Fruit fly (Drosophila melanogaster): ENCODE results near the gene CG46280.
A peak's percentile ranks its signal among the peaks of the same experiment; 100 is the strongest.

Gene CG46280

dm6 chr3R:12995522-12995921 lies 34.9 kb downstream of the CG46280 start, which contains the start of gene CG7488:
Gene CG7488 (plus strand): TSS chr3R:12995620.
- TF ChIP-seq CG9705 (GFP tag; optimal IDR thresholded peaks at IDR 0.05) (no peak), foxo (GFP tag; optimal IDR thresholded peaks at IDR 0.05) (no peak), ey (GFP tag; optimal IDR thresholded peaks at IDR 0.05) (no peak), Vsx2 (GFP tag; optimal IDR thresholded peaks at IDR 0.05; ENCODE audit: partially characterized antibody) (no peak), HLH106 (tag; optimal IDR thresholded peaks at IDR 0.05) (no peak), h (GFP tag; optimal IDR thresholded peaks at IDR 0.05) (no peak), sv (GFP tag; optimal IDR thresholded peaks at IDR 0.05) (no peak), Hnf4 (GFP tag; optimal IDR thresholded peaks at IDR 0.05) (no peak), Dif (GFP tag; optimal IDR thresholded peaks at IDR 0.05; ENCODE audit: partially characterized antibody) (no peak), dl (GFP tag; optimal IDR thresholded peaks at IDR 0.05; ENCODE audit: insufficient read depth in 1 of 2, partially characterized antibody in 2 of 2) (no peak), Hr83 (GFP tag; optimal IDR thresholded peaks at IDR 0.05; ENCODE audit: poor library complexity, severe bottlenecking) (no peak), lola (GFP tag; optimal IDR thresholded peaks at IDR 0.05) (no peak), Myc (optimal IDR thresholded peaks at IDR 0.05) (no peak), sage (GFP tag; optimal IDR thresholded peaks at IDR 0.05) (no peak)

dm6 chr3R:12995047-12995446 lies 35.4 kb downstream of the CG46280 start, which contains the start of gene yellow-f2:
Gene yellow-f2 (minus strand): TSS chr3R:12995147.
- TF ChIP-seq h (GFP tag; optimal IDR thresholded peaks at IDR 0.05) (no peak), fru (GFP tag; optimal IDR thresholded peaks at IDR 0.05) (no peak), dmrt93B (GFP tag; optimal IDR thresholded peaks at IDR 0.05) (no peak), CG9705 (GFP tag; optimal IDR thresholded peaks at IDR 0.05) (no peak), dl (GFP tag; optimal IDR thresholded peaks at IDR 0.05; ENCODE audit: insufficient read depth in 1 of 2, partially characterized antibody in 2 of 2) (no peak)

- TF ChIP-seq h (GFP tag; optimal IDR thresholded peaks at IDR 0.05) (no peak), Rel (GFP tag; optimal IDR thresholded peaks at IDR 0.05) (no peak), Rel (tag; optimal IDR thresholded peaks at IDR 0.05) (peak; percentile 88)
Observed at dm6 chr3R:12993018-12993417, 37.4 kb downstream of the CG46280 start, which contains the start of gene yellow-f. Gene yellow-f (minus strand): TSS chr3R:12993201.

- no peak for TF ChIP-seq Jra (GFP tag; optimal IDR thresholded peaks at IDR 0.05)
- no peak for TF ChIP-seq sage (GFP tag; optimal IDR thresholded peaks at IDR 0.05)
- TF ChIP-seq N (GFP tag; optimal IDR thresholded peaks at IDR 0.05) = no peak
- no peak for TF ChIP-seq jim (GFP tag; optimal IDR thresholded peaks at IDR 0.05)
- TF ChIP-seq br (GFP tag; optimal IDR thresholded peaks at IDR 0.05) = no peak
- no peak for TF ChIP-seq Hnf4 (GFP tag; optimal IDR thresholded peaks at IDR 0.05)
- no peak for TF ChIP-seq usp (GFP tag; optimal IDR thresholded peaks at IDR 0.05)
- TF ChIP-seq CG32264 (GFP tag; optimal IDR thresholded peaks at IDR 0.05) = no peak
- TF ChIP-seq Abd-B (GFP tag; optimal IDR thresholded peaks at IDR 0.05) = no peak
- no peak for TF ChIP-seq psq (GFP tag; optimal IDR thresholded peaks at IDR 0.05)
- no peak for TF ChIP-seq Myc (optimal IDR thresholded peaks at IDR 0.05)
- no peak for TF ChIP-seq woc (GFP tag; optimal IDR thresholded peaks at IDR 0.05)
- TF ChIP-seq dmrt93B (GFP tag; optimal IDR thresholded peaks at IDR 0.05) = no peak
- TF ChIP-seq CrebA (GFP tag; optimal IDR thresholded peaks at IDR 0.05; ENCODE audit: borderline replicate concordance) = no peak
- no peak for TF ChIP-seq HLH106 (tag; optimal IDR thresholded peaks at IDR 0.05)
- TF ChIP-seq sv (GFP tag; optimal IDR thresholded peaks at IDR 0.05) = no peak
- TF ChIP-seq pan (optimal IDR thresholded peaks at IDR 0.05) = no peak
- TF ChIP-seq Sp1 (GFP tag; optimal IDR thresholded peaks at IDR 0.05) = no peak
- TF ChIP-seq brk (GFP tag; optimal IDR thresholded peaks at IDR 0.05) = no peak
Observed at dm6 chr3R:12988411-12988810, 42.0 kb downstream of the CG46280 start, which contains the start of gene CG14383. Gene CG14383 (minus strand): TSS chr3R:12988511.

dm6 chr3R:12985828-12986530 lies 44.5 kb downstream of the CG46280 start, which contains the start of gene CG31342:
Gene CG31342 (plus strand): TSS chr3R:12986041.
- no peak for TF ChIP-seq Rel (GFP tag; optimal IDR thresholded peaks at IDR 0.05)
- TF ChIP-seq Rel (tag; optimal IDR thresholded peaks at IDR 0.05) = peak; percentile 20
- TF ChIP-seq dmrt93B (GFP tag; optimal IDR thresholded peaks at IDR 0.05) = no peak
- TF ChIP-seq Vsx2 (GFP tag; optimal IDR thresholded peaks at IDR 0.05; ENCODE audit: partially characterized antibody) = no peak
- TF ChIP-seq ey (GFP tag; optimal IDR thresholded peaks at IDR 0.05) = peak; percentile 13

All from whole organism, wandering third instar larva.